Worm (Caenorhabditis elegans) whole organism, late embryonic: Measurements from ENCODE around the gene srg-11.
A peak's percentile ranks its signal among the peaks of the same experiment; 100 is the strongest.

Experiments used
- C08G9.2 ChIP-seq: sonication (generic microtip); optimal IDR thresholded peaks from 2 replicates; lab custom pipeline; 2016; ENCODE audit warnings: mild to moderate bottlenecking, missing genetic modification characterization, moderate library complexity, missing compliant biosample characterization
- F13H6.1 ChIP-seq: sonication (generic microtip); optimal IDR thresholded peaks from 2 replicates; lab custom pipeline; 2016; ENCODE audit warnings: missing genetic modification characterization, missing compliant biosample characterization
- K09A11.1 ChIP-seq: sonication (generic microtip); optimal IDR thresholded peaks from 2 replicates; lab custom pipeline; 2017; ENCODE audit warnings: antibody characterized with exemption, mild to moderate bottlenecking, missing genetic modification characterization, missing compliant biosample characterization; ENCODE audit not compliant: insufficient read depth
- T23F11.4 ChIP-seq: fragments of 200-800 bp; sonication (Bioruptor generic); optimal IDR thresholded peaks from 2 replicates; lab custom pipeline; 2018; ENCODE audit warnings: mild to moderate bottlenecking, missing genetic modification characterization, missing compliant biosample characterization
- ahr-1 ChIP-seq: sonication (generic microtip); optimal IDR thresholded peaks from 2 replicates; lab custom pipeline; 2016; ENCODE audit warnings: missing genetic modification characterization, missing compliant biosample characterization
- ceh-19 ChIP-seq: fragments of 200-800 bp; sonication (Bioruptor generic); optimal IDR thresholded peaks from 2 replicates; lab custom pipeline; 2018; ENCODE audit warnings: mild to moderate bottlenecking, missing genetic modification characterization, missing compliant biosample characterization
- ceh-2 ChIP-seq: sonication (generic microtip); optimal IDR thresholded peaks from 2 replicates; lab custom pipeline; 2016; ENCODE audit warnings: missing genotype, missing genetic modification characterization, missing compliant biosample characterization
- ceh-24 ChIP-seq: sonication (generic microtip); optimal IDR thresholded peaks from 2 replicates; lab custom pipeline; 2016; ENCODE audit warnings: mild to moderate bottlenecking, missing genetic modification characterization, missing compliant biosample characterization
- ceh-30 ChIP-seq: fragments of 150-350 bp; optimal IDR thresholded peaks from 2 replicates; lab custom pipeline; 2014; ENCODE audit warnings: missing biosample characterization, missing genetic modification characterization
- ceh-31 ChIP-seq: sonication (generic microtip); optimal IDR thresholded peaks from 2 replicates; lab custom pipeline; 2016; ENCODE audit warnings: missing genetic modification characterization, missing compliant biosample characterization
- ceh-34 ChIP-seq: sonication (generic microtip); optimal IDR thresholded peaks from 2 replicates; lab custom pipeline; 2016; ENCODE audit warnings: mild to moderate bottlenecking, missing genetic modification characterization, missing compliant biosample characterization
- ceh-6 ChIP-seq: fragments of 200-800 bp; sonication (Bioruptor generic); optimal IDR thresholded peaks from 2 replicates; lab custom pipeline; 2018; ENCODE audit warnings: mild to moderate bottlenecking, missing genetic modification characterization, missing compliant biosample characterization
- che-1 ChIP-seq: sonication (generic microtip); optimal IDR thresholded peaks from 2 replicates; lab custom pipeline; 2016; ENCODE audit warnings: mild to moderate bottlenecking, missing genetic modification characterization, missing compliant biosample characterization
- dmd-4 ChIP-seq: sonication (generic microtip); optimal IDR thresholded peaks from 2 replicates; lab custom pipeline; 2016; ENCODE audit warnings: borderline replicate concordance, missing genetic modification characterization, missing compliant biosample characterization
- dve-1 ChIP-seq: sonication (generic microtip); optimal IDR thresholded peaks from 2 replicates; lab custom pipeline; 2017; ENCODE audit warnings: antibody characterized with exemption, mild to moderate bottlenecking, missing genetic modification characterization, missing compliant biosample characterization
- elt-2 ChIP-seq: sonication (generic microtip); optimal IDR thresholded peaks from 2 replicates; lab custom pipeline; 2016; ENCODE audit warnings: missing genetic modification reagents, missing genetic modification characterization, missing compliant biosample characterization
- ets-4 ChIP-seq: sonication (generic microtip); optimal IDR thresholded peaks from 2 replicates; lab custom pipeline; 2016; ENCODE audit warnings: missing genetic modification characterization, missing compliant biosample characterization
- eyg-1 ChIP-seq: sonication (generic microtip); optimal IDR thresholded peaks from 2 replicates; lab custom pipeline; 2016; ENCODE audit warnings: missing genotype, missing genetic modification characterization, missing compliant biosample characterization
- fkh-10 ChIP-seq: fragments of 150-350 bp; optimal IDR thresholded peaks from 2 replicates; lab custom pipeline; 2014; ENCODE audit warnings: missing biosample characterization, missing genetic modification reagents, missing genetic modification characterization
- gmeb-2 ChIP-seq: sonication (generic microtip); optimal IDR thresholded peaks from 2 replicates; lab custom pipeline; 2016; ENCODE audit warnings: missing genetic modification characterization, inconsistent platforms, missing compliant biosample characterization
- hlh-13 ChIP-seq: fragments of 200-800 bp; sonication (Bioruptor generic); optimal IDR thresholded peaks from 2 replicates; lab custom pipeline; 2018; ENCODE audit warnings: mild to moderate bottlenecking, missing genetic modification characterization, missing compliant biosample characterization
- hlh-30 ChIP-seq: sonication (generic microtip); optimal IDR thresholded peaks from 2 replicates; lab custom pipeline; 2017; ENCODE audit warnings: antibody characterized with exemption, missing genetic modification characterization, missing compliant biosample characterization; ENCODE audit not compliant: insufficient read depth
- hlh-6 ChIP-seq: sonication (generic microtip); optimal IDR thresholded peaks from 2 replicates; lab custom pipeline; 2016; ENCODE audit warnings: missing genotype, missing genetic modification characterization, missing compliant biosample characterization
- hlh-8 ChIP-seq: sonication (generic microtip); optimal IDR thresholded peaks from 2 replicates; lab custom pipeline; 2016; ENCODE audit warnings: missing genotype, missing genetic modification characterization, missing compliant biosample characterization
- madf-2 ChIP-seq: sonication (generic microtip); optimal IDR thresholded peaks from 2 replicates; lab custom pipeline; 2017; ENCODE audit warnings: missing genetic modification characterization, missing compliant biosample characterization
- nfya-1 ChIP-seq: sonication (generic microtip); optimal IDR thresholded peaks from 2 replicates; lab custom pipeline; 2017; ENCODE audit warnings: missing genetic modification characterization, mild to moderate bottlenecking, missing compliant biosample characterization, antibody characterized with exemption, moderate library complexity
- nhr-232 ChIP-seq: sonication (generic microtip); optimal IDR thresholded peaks from 2 replicates; lab custom pipeline; 2016; ENCODE audit warnings: missing genetic modification characterization, missing compliant biosample characterization
- npax-4 ChIP-seq: sonication (generic microtip); optimal IDR thresholded peaks from 2 replicates; lab custom pipeline; 2016; ENCODE audit warnings: missing genetic modification characterization, missing compliant biosample characterization
- odd-2 ChIP-seq: sonication (generic microtip); optimal IDR thresholded peaks from 2 replicates; lab custom pipeline; 2017; ENCODE audit warnings: antibody characterized with exemption, mild to moderate bottlenecking, missing genetic modification characterization, missing compliant biosample characterization
- pat-9 ChIP-seq: fragments of 200-800 bp; sonication (Bioruptor generic); optimal IDR thresholded peaks from 2 replicates; lab custom pipeline; 2018; ENCODE audit warnings: mild to moderate bottlenecking, missing genetic modification characterization, moderate library complexity, missing compliant biosample characterization
- pha-2 ChIP-seq: sonication (generic microtip); optimal IDR thresholded peaks from 2 replicates; lab custom pipeline; 2017; ENCODE audit warnings: mild to moderate bottlenecking, missing genetic modification characterization, missing compliant biosample characterization
- pqm-1 ChIP-seq: sonication (generic microtip); optimal IDR thresholded peaks from 2 replicates; lab custom pipeline; 2016; ENCODE audit warnings: missing genetic modification characterization, missing compliant biosample characterization
- pros-1 ChIP-seq: fragments of 150-350 bp; optimal IDR thresholded peaks from 2 replicates; lab custom pipeline; 2014; ENCODE audit warnings: missing biosample characterization, missing genetic modification reagents, missing genetic modification characterization
- ref-2 ChIP-seq: sonication (generic microtip); optimal IDR thresholded peaks from 2 replicates; lab custom pipeline; 2016; ENCODE audit warnings: missing genetic modification characterization, missing compliant biosample characterization
- rnt-1 ChIP-seq: sonication (generic microtip); optimal IDR thresholded peaks from 2 replicates; lab custom pipeline; 2016; ENCODE audit warnings: missing genetic modification characterization, missing compliant biosample characterization
- sdc-2 ChIP-seq: sonication (generic microtip); optimal IDR thresholded peaks from 2 replicates; lab custom pipeline; 2016; ENCODE audit warnings: missing genotype, missing genetic modification characterization, missing compliant biosample characterization
- syd-9 ChIP-seq: sonication (generic microtip); optimal IDR thresholded peaks from 2 replicates; lab custom pipeline; 2016; ENCODE audit warnings: mild to moderate bottlenecking, missing genetic modification characterization, moderate library complexity, missing compliant biosample characterization
- tbx-2 ChIP-seq: sonication (generic microtip); optimal IDR thresholded peaks from 2 replicates; lab custom pipeline; 2016; ENCODE audit warnings: missing genetic modification characterization, missing compliant biosample characterization
- tbx-7 ChIP-seq: sonication (generic microtip); optimal IDR thresholded peaks from 2 replicates; lab custom pipeline; 2016; ENCODE audit warnings: missing genotype, missing genetic modification characterization, missing compliant biosample characterization
- unc-42 ChIP-seq: sonication (generic microtip); optimal IDR thresholded peaks from 2 replicates; lab custom pipeline; 2016; ENCODE audit warnings: missing genotype, missing genetic modification characterization, missing compliant biosample characterization
- unc-55 ChIP-seq: sonication (generic microtip); optimal IDR thresholded peaks from 2 replicates; lab custom pipeline; 2017; ENCODE audit warnings: missing biosample characterization, missing genetic modification reagents, missing genetic modification characterization
- zip-5 ChIP-seq: sonication (generic microtip); optimal IDR thresholded peaks from 2 replicates; lab custom pipeline; 2016; ENCODE audit warnings: missing genetic modification characterization, missing compliant biosample characterization
- ztf-16 ChIP-seq: sonication (generic microtip); optimal IDR thresholded peaks from 2 replicates; lab custom pipeline; 2017; ENCODE audit warnings: missing genetic modification characterization, missing compliant biosample characterization

Gene srg-11

DNA sequence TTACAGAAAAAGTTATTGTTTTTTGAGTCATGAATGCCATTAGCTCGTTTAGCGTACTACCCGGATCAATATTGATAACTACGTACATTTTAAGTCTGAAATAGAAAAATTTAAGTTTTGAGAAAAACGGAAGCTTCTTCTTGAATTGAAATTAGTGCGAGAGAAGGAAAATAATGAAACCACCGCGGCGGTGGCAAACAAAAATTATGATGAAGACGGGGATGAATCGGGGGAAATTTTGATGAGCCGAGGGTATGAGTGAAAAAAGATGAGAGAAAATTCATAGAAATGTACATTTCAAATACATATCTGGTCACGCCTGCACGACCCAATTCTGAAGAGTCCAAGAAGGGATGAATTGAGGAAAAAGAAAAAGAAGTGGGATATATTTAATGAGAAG, 14.5 kb upstream of the srg-11 start, which contains the start of gene T23F11.4:
T23F11.4 (minus strand) TSS at position 101 of the 400 bp plus-strand sequence.
- TF ChIP-seq zip-5 (tag; lab: Kevin White, UChicago) = no peak
- no peak for TF ChIP-seq ahr-1 (tag; lab: Kevin White, UChicago)
- TF ChIP-seq pat-9 = no peak
- no peak for TF ChIP-seq nhr-232 (tag; lab: Kevin White, UChicago)
- no peak for TF ChIP-seq npax-4 (tag; lab: Kevin White, UChicago)
- TF ChIP-seq unc-55 (GFP tag; lab: Kevin White, UChicago) = no peak
- TF ChIP-seq pqm-1 (tag; lab: Kevin White, UChicago) = no peak

DNA sequence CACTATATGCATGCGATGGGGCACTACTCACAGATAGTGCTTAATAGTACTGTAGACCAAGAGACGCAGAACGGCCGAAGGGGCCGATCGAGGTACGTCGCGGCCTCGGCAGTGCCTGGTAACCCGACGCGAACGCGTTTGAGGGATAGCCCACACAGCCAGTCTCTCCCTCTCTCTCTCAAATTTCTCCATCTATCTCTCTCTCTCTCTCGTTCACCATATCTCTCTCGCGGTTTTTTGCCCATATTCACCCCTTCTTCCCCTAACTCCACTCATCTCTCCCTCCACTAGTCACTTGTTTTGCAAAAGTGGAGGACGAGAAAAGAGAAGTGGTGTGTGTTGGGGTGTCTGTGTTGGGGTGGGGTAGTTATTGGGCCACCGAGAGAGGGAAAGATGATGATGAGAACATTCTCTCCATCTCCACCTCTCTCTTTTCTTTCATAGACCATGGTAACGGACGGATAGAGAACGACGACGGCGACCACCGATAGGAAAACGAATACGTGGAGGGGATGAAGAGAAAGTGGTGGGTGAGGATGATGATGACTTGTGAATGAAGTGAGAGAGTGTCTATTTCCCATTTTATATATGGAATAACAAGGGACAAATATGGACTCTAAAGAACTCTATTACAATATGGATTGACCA, 12.9 kb upstream of the srg-11 start:
- peak; percentile 20 for TF ChIP-seq unc-42 (tag; lab: Kevin White, UChicago)
- no peak for TF ChIP-seq hlh-13 (GFP tag; lab: Kevin White, UChicago)
- peak; percentile 48 for TF ChIP-seq unc-55 (GFP tag; lab: Kevin White, UChicago)
- TF ChIP-seq sdc-2 (tag; lab: Kevin White, UChicago) = peak; percentile 48
- TF ChIP-seq ref-2 (tag; lab: Kevin White, UChicago) = peak; percentile 63
- no peak for TF ChIP-seq tbx-7 (tag; lab: Kevin White, UChicago)
- peak; percentile 81 for TF ChIP-seq hlh-6
- no peak for TF ChIP-seq ceh-24 (tag; lab: Kevin White, UChicago)
- TF ChIP-seq ceh-34 = peak; percentile 92
- TF ChIP-seq nfya-1 (tag; lab: Kevin White, UChicago) = peak; percentile 79
- TF ChIP-seq rnt-1 (tag; lab: Kevin White, UChicago) = peak; percentile 36
- TF ChIP-seq odd-2 (tag; lab: Kevin White, UChicago) = no peak
- TF ChIP-seq syd-9 (tag; lab: Kevin White, UChicago) = peak; percentile 34
- no peak for TF ChIP-seq ztf-16
- peak; percentile 29 for TF ChIP-seq hlh-8 (tag; lab: Kevin White, UChicago)
- TF ChIP-seq C08G9.2 (tag; lab: Kevin White, UChicago) = peak; percentile 26
- peak; percentile 64 for TF ChIP-seq tbx-2 (tag; lab: Kevin White, UChicago)
- no peak for TF ChIP-seq pha-2
- TF ChIP-seq F13H6.1 (tag; lab: Kevin White, UChicago) = no peak
- TF ChIP-seq T23F11.4 = peak; percentile 99
- TF ChIP-seq K09A11.1 = no peak
- peak; percentile 60 for TF ChIP-seq hlh-30 (tag; lab: Kevin White, UChicago)
- peak; percentile 43 for TF ChIP-seq dmd-4 (tag; lab: Kevin White, UChicago)
- TF ChIP-seq gmeb-2 (tag; lab: Kevin White, UChicago) = no peak
- no peak for TF ChIP-seq madf-2 (tag; lab: Kevin White, UChicago)
- TF ChIP-seq ceh-19 = peak; percentile 71
- peak; percentile 33 for TF ChIP-seq elt-2 (tag; lab: Kevin White, UChicago)
- TF ChIP-seq ceh-6 (GFP tag; lab: Kevin White, UChicago) = peak; percentile 49
- no peak for TF ChIP-seq pat-9
- peak; percentile 40 for TF ChIP-seq che-1
- TF ChIP-seq dve-1 (tag; lab: Kevin White, UChicago) = no peak
- peak; percentile 41 for TF ChIP-seq ceh-2
- peak; percentile 68 for TF ChIP-seq pros-1
- TF ChIP-seq fkh-10 = no peak
- peak; percentile 27 for TF ChIP-seq ets-4 (tag; lab: Kevin White, UChicago)
- TF ChIP-seq eyg-1 = peak; percentile 8
- no peak for TF ChIP-seq pqm-1 (tag; lab: Kevin White, UChicago)
- TF ChIP-seq ceh-31 = peak; percentile 70
- peak; percentile 38 for TF ChIP-seq ceh-30
